Fruit fly (Drosophila melanogaster): ENCODE measurements around the gene ntc.

ntc gene

DNA sequence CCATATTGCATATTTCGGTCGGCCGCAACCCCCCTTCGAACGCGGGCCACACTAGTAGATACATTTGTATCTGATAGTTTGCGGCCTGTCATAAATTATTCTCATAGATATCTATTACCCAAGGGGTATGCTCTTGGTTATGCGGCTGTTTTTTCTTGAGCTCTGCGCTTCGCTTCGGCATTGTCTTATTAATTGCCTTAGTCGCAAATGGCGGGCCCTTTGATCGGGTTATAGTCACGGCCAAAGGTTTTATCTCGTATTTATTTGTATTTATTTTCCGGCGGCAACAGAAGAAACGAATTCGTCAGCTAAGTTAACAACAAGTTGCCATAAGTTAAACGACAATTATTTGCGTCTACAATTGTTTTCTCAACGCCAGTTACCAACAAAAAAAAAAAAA is 49.7 kb upstream of the ntc start (continued):
- no peak for TF ChIP-seq CG12942 (GFP tag; optimal IDR thresholded peaks at IDR 0.05)
- TF ChIP-seq trem (tag; optimal IDR thresholded peaks at IDR 0.05), result no peak

- TF ChIP-seq pum (GFP tag; optimal IDR thresholded peaks at IDR 0.05) (no peak), CG17361 (GFP tag; IDR thresholded peaks at IDR 0.05) (peak; percentile 66; the same call in 2 of the 3 replicates), sim (GFP tag; IDR thresholded peaks at IDR 0.05) (no peak), HmgZ (tag; optimal IDR thresholded peaks at IDR 0.05) (no peak), gce (GFP tag; IDR thresholded peaks at IDR 0.05) (no peak), CG6854 (GFP tag; optimal IDR thresholded peaks at IDR 0.05) (no peak), Awh (GFP tag; IDR thresholded peaks at IDR 0.05) (peak; percentile 81), pfk (GFP tag; optimal IDR thresholded peaks at IDR 0.05) (no peak), CG3995 (GFP tag; optimal IDR thresholded peaks at IDR 0.05) (no peak), CG10565 (GFP tag; optimal IDR thresholded peaks at IDR 0.05) (no peak), HLH3B (GFP tag; IDR thresholded peaks at IDR 0.05) (peak; percentile 60), pita (GFP tag; optimal IDR thresholded peaks at IDR 0.05) (no peak), schlank (tag; optimal IDR thresholded peaks at IDR 0.05) (no peak), Opbp (GFP tag; IDR thresholded peaks at IDR 0.05; ENCODE audit: partially characterized antibody) (peak; percentile 35; the same call in 1 of the 3 replicates), tio (GFP tag; optimal IDR thresholded peaks at IDR 0.05) (no peak), eve (GFP tag; optimal IDR thresholded peaks at IDR 0.05) (peak in 1 of 2 experiments; percentile 65), lab (GFP tag; optimal IDR thresholded peaks at IDR 0.05) (peak; percentile 8), CG2199 (GFP tag; IDR thresholded peaks at IDR 0.05) (0 out of 3 replicates have a peak, but pooled peaks have one; percentile 11), lbe (GFP tag; optimal IDR thresholded peaks at IDR 0.05) (no peak), ac (GFP tag; optimal IDR thresholded peaks at IDR 0.05) (no peak), CG10979 (tag; optimal IDR thresholded peaks at IDR 0.05) (peak; percentile 78), CG1233 (GFP tag; optimal IDR thresholded peaks at IDR 0.05) (peak; percentile 19), CG8944 (GFP tag; optimal IDR thresholded peaks at IDR 0.05) (no peak), CG17385 (GFP tag; optimal IDR thresholded peaks at IDR 0.05) (peak; percentile 52), CG10462 (GFP tag; optimal IDR thresholded peaks at IDR 0.05) (peak; percentile 10), tap (tag; optimal IDR thresholded peaks at IDR 0.05) (no peak), cas (GFP tag; IDR thresholded peaks at IDR 0.05) (no peak), sc (optimal IDR thresholded peaks at IDR 0.05) (no peak), sc (GFP tag; optimal IDR thresholded peaks at IDR 0.05) (peak; percentile 38), Deaf1 (tag; optimal IDR thresholded peaks at IDR 0.05) (peak; percentile 67), odd (GFP tag; optimal IDR thresholded peaks at IDR 0.05) (peak; percentile 19), sisA (GFP tag; IDR thresholded peaks at IDR 0.05) (peak; percentile 53), CG13287 (GFP tag; IDR thresholded peaks at IDR 0.05; ENCODE audit: partially characterized antibody) (no peak), Atf-2 (GFP tag; optimal IDR thresholded peaks at IDR 0.05) (no peak), CG30431 (GFP tag; optimal IDR thresholded peaks at IDR 0.05) (peak; percentile 6), eyg (GFP tag; optimal IDR thresholded peaks at IDR 0.05) (no peak), CG6683 (GFP tag; optimal IDR thresholded peaks at IDR 0.05) (no peak), unpg (GFP tag; optimal IDR thresholded peaks at IDR 0.05) (peak; percentile 63), CG11247 (GFP tag; IDR thresholded peaks at IDR 0.05) (no peak), Sry-β (GFP tag; optimal IDR thresholded peaks at IDR 0.05) (no peak), pb (GFP tag; optimal IDR thresholded peaks at IDR 0.05) (no peak), sug (tag; optimal IDR thresholded peaks at IDR 0.05) (no peak), kni (GFP tag; optimal IDR thresholded peaks at IDR 0.05) (no peak), Scr (GFP tag; IDR thresholded peaks at IDR 0.05; ENCODE audit: partially characterized antibody) (no peak), grau (tag; optimal IDR thresholded peaks at IDR 0.05) (peak; percentile 51), CG2889 (GFP tag; IDR thresholded peaks at IDR 0.05) (no peak)
Observed at dm6 chr3L:3855194-3855980, 49.1 kb upstream of the ntc start.
